Worm (Caenorhabditis elegans) whole organism, young adult: ENCODE data around the gene F38A1.9.

Experiments used
- bed-2 ChIP-seq: fragments of 200-800 bp; sonication (Bioruptor generic); IDR thresholded peaks from 2 replicates; pipeline ENCODE4 v1.3.6; 2022; ENCODE audit warnings: missing genetic modification reagents, missing genetic modification characterization, missing compliant biosample characterization
- egl-44 ChIP-seq: fragments of 200-800 bp; sonication (Bioruptor generic); IDR thresholded peaks from 2 replicates; pipeline ENCODE4 v1.3.6; 2022; ENCODE audit warnings: missing genetic modification reagents, missing genetic modification characterization, missing compliant biosample characterization
- tbx-9 ChIP-seq: sonication (generic microtip); optimal IDR thresholded peaks from 2 replicates; lab custom pipeline; 2016; ENCODE audit warnings: borderline replicate concordance, missing genetic modification characterization, inconsistent platforms, missing compliant biosample characterization
- zfh-2 ChIP-seq: fragments of 200-800 bp; sonication (Bioruptor generic); conservative IDR thresholded peaks from 2 replicates; pipeline ENCODE4 v1.3.6; 2022; ENCODE audit warnings: missing genetic modification reagents, missing genetic modification characterization, missing compliant biosample characterization

Gene F38A1.9

ce11 chrIV:1199501-1199900 is 45.6 kb downstream of the F38A1.9 start:
- TF ChIP-seq tbx-9 (tag; lab: Kevin White, UChicago) (no peak), zfh-2 (GFP tag; lab: Robert Waterston, UW) (peak; percentile 60; the same call in 1 of the 2 replicates), bed-2 (GFP tag; lab: Robert Waterston, UW) (no peak), egl-44 (GFP tag; lab: Robert Waterston, UW) (0 out of 2 replicates have a peak, but pooled peaks have one; percentile 13)
